Worm (Caenorhabditis elegans) whole organism, L2 larva: ENCODE measurements around the gene dna-2.

Experiments used
- C34F6.9 ChIP-seq: fragments of 150-350 bp; optimal IDR thresholded peaks from 2 replicates; lab custom pipeline; 2014; ENCODE audit warnings: missing biosample characterization, missing genetic modification characterization
- F13H6.1 ChIP-seq: sonication (generic microtip); optimal IDR thresholded peaks from 2 replicates; lab custom pipeline; 2016; ENCODE audit warnings: missing genetic modification characterization, missing compliant biosample characterization
- R02D3.7 ChIP-seq: fragments of 150-350 bp; optimal IDR thresholded peaks from 2 replicates; lab custom pipeline; 2014; ENCODE audit warnings: missing biosample characterization, missing genetic modification characterization
- Y55F3AM.14 ChIP-seq: fragments of 200-800 bp; sonication (Bioruptor generic); optimal IDR thresholded peaks from 2 replicates; lab custom pipeline; 2018; ENCODE audit warnings: mild to moderate bottlenecking, missing genetic modification characterization, missing compliant biosample characterization
- ZK546.5 ChIP-seq: sonication (generic microtip); optimal IDR thresholded peaks from 2 replicates; lab custom pipeline; 2017; ENCODE audit warnings: missing biosample characterization, missing genetic modification characterization
- alr-1 ChIP-seq: fragments of 150-350 bp; optimal IDR thresholded peaks from 2 replicates; lab custom pipeline; 2014; ENCODE audit warnings: missing biosample characterization, missing genetic modification characterization
- aly-2 ChIP-seq: fragments of 150-350 bp; optimal IDR thresholded peaks from 2 replicates; lab custom pipeline; 2014; ENCODE audit warnings: missing biosample characterization, missing genetic modification characterization
- ama-1 ChIP-seq: fragments of 150-350 bp; optimal IDR thresholded peaks from 2 replicates; lab custom pipeline; 2018; ENCODE audit warnings: inconsistent platforms
- blmp-1 ChIP-seq: sonication (generic microtip); optimal IDR thresholded peaks from 2 replicates; lab custom pipeline; 2017; ENCODE audit warnings: missing genetic modification characterization, mild to moderate bottlenecking, missing compliant biosample characterization, antibody characterized with exemption, moderate library complexity; ENCODE audit not compliant: insufficient read depth
- ceh-16 ChIP-seq: fragments of 150-350 bp; optimal IDR thresholded peaks from 2 replicates; lab custom pipeline; 2014; ENCODE audit warnings: missing biosample characterization, missing genetic modification characterization
- ceh-82 ChIP-seq: fragments of 150-350 bp; optimal IDR thresholded peaks from 2 replicates; lab custom pipeline; 2014; ENCODE audit warnings: missing biosample characterization, missing genetic modification characterization
- crh-2 ChIP-seq: sonication (generic microtip); optimal IDR thresholded peaks from 2 replicates; lab custom pipeline; 2017; ENCODE audit warnings: missing biosample characterization, missing genetic modification characterization
- dmd-4 ChIP-seq: sonication (generic microtip); optimal IDR thresholded peaks from 2 replicates; lab custom pipeline; 2017; ENCODE audit warnings: missing biosample characterization, missing genetic modification characterization
- egl-27 ChIP-seq: sonication (generic microtip); optimal IDR thresholded peaks from 3 replicates; lab custom pipeline; 2017; ENCODE audit warnings: missing biosample characterization, missing genetic modification reagents, missing genetic modification characterization
- elt-1 ChIP-seq: fragments of 150-350 bp; optimal IDR thresholded peaks from 2 replicates; lab custom pipeline; 2014; ENCODE audit warnings: missing biosample characterization, missing genetic modification characterization
- elt-3 ChIP-seq: sonication (generic microtip); optimal IDR thresholded peaks from 2 replicates; lab custom pipeline; 2017; ENCODE audit warnings: missing biosample characterization, missing genetic modification characterization
- fos-1 ChIP-seq: fragments of 150-350 bp; optimal IDR thresholded peaks from 2 replicates; lab custom pipeline; 2014; ENCODE audit warnings: missing biosample characterization, missing genetic modification characterization
- gmeb-1 ChIP-seq: fragments of 150-350 bp; optimal IDR thresholded peaks from 2 replicates; lab custom pipeline; 2014; ENCODE audit warnings: missing biosample characterization, missing genetic modification characterization
- lin-11 ChIP-seq: fragments of 150-350 bp; sonication (generic microtip); optimal IDR thresholded peaks from 2 replicates; lab custom pipeline; 2014; ENCODE audit warnings: missing biosample characterization, missing genetic modification characterization, inconsistent platforms, mixed read lengths
- lin-13 ChIP-seq: fragments of 150-350 bp; optimal IDR thresholded peaks from 2 replicates; lab custom pipeline; 2014; ENCODE audit warnings: missing biosample characterization, missing genetic modification reagents, missing genetic modification characterization
- lin-39 ChIP-seq: fragments of 150-350 bp; optimal IDR thresholded peaks from 2 replicates; lab custom pipeline; 2014; ENCODE audit warnings: missing biosample characterization, missing genetic modification reagents, missing genetic modification characterization
- lsy-2 ChIP-seq, 2 experiments: fragments of 150-350 bp in 1 of 2; sonication (generic microtip) in 1 of 2; optimal IDR thresholded peaks; 2 replicates each; lab custom pipeline; 2014 to 2017; ENCODE audit warnings: missing biosample characterization in 2 of 2, missing genetic modification characterization in 2 of 2
- mab-5 ChIP-seq: fragments of 150-350 bp; optimal IDR thresholded peaks from 2 replicates; lab custom pipeline; 2014; ENCODE audit warnings: missing biosample characterization, missing genetic modification characterization
- mbf-1 ChIP-seq: sonication (generic microtip); optimal IDR thresholded peaks from 2 replicates; lab custom pipeline; 2017; ENCODE audit warnings: missing biosample characterization, missing genetic modification characterization
- mdl-1 ChIP-seq, 2 experiments: fragments of 150-350 bp in 1 of 2; sonication (generic microtip) in 1 of 2; optimal IDR thresholded peaks; 2 replicates each; lab custom pipeline; 2017; ENCODE audit warnings: missing biosample characterization in 2 of 2, missing genetic modification characterization in 2 of 2
- nhr-10 ChIP-seq: sonication (generic microtip); optimal IDR thresholded peaks from 2 replicates; lab custom pipeline; 2017; ENCODE audit warnings: missing biosample characterization, missing genetic modification characterization
- nhr-11 ChIP-seq: fragments of 150-350 bp; optimal IDR thresholded peaks from 2 replicates; lab custom pipeline; 2014; ENCODE audit warnings: missing biosample characterization, missing genetic modification characterization
- nhr-12 ChIP-seq: fragments of 150-350 bp; optimal IDR thresholded peaks from 2 replicates; lab custom pipeline; 2014; ENCODE audit warnings: missing biosample characterization, missing genetic modification characterization
- nhr-129 ChIP-seq: fragments of 150-350 bp; optimal IDR thresholded peaks from 2 replicates; lab custom pipeline; 2014; ENCODE audit warnings: missing biosample characterization, missing genetic modification characterization
- nhr-21 ChIP-seq: fragments of 150-350 bp; optimal IDR thresholded peaks from 2 replicates; lab custom pipeline; 2014; ENCODE audit warnings: missing biosample characterization, missing genetic modification characterization
- nhr-23 ChIP-seq: fragments of 150-350 bp; optimal IDR thresholded peaks from 2 replicates; lab custom pipeline; 2014; ENCODE audit warnings: missing biosample characterization, missing genetic modification reagents, missing genetic modification characterization
- nhr-237 ChIP-seq: fragments of 150-350 bp; optimal IDR thresholded peaks from 2 replicates; lab custom pipeline; 2014; ENCODE audit warnings: missing biosample characterization, missing genetic modification characterization
- nhr-25 ChIP-seq: fragments of 150-350 bp; sonication (generic microtip); optimal IDR thresholded peaks from 3 replicates; lab custom pipeline; 2014; ENCODE audit warnings: missing biosample characterization, missing genetic modification characterization
- nhr-6 ChIP-seq: fragments of 150-350 bp; optimal IDR thresholded peaks from 2 replicates; lab custom pipeline; 2014; ENCODE audit warnings: missing biosample characterization, missing genetic modification characterization
- nhr-77 ChIP-seq: fragments of 150-350 bp; optimal IDR thresholded peaks from 2 replicates; lab custom pipeline; 2014; ENCODE audit warnings: missing biosample characterization, missing genetic modification characterization
- peb-1 ChIP-seq: fragments of 150-350 bp; optimal IDR thresholded peaks from 2 replicates; lab custom pipeline; 2014; ENCODE audit warnings: missing biosample characterization, missing genetic modification characterization
- sem-4 ChIP-seq: fragments of 150-350 bp; optimal IDR thresholded peaks from 2 replicates; lab custom pipeline; 2014; ENCODE audit warnings: missing biosample characterization, missing genetic modification reagents, missing genetic modification characterization
- skn-1 ChIP-seq: sonication (generic microtip); optimal IDR thresholded peaks from 2 replicates; lab custom pipeline; 2017; ENCODE audit warnings: missing biosample characterization, missing genetic modification characterization
- sma-3 ChIP-seq: sonication (generic microtip); optimal IDR thresholded peaks from 2 replicates; lab custom pipeline; 2016; ENCODE audit warnings: missing genetic modification reagents, missing genetic modification characterization, missing compliant biosample characterization
- sma-9 ChIP-seq, 2 experiments: fragments of 150-350 bp in 1 of 2; sonication (generic microtip) in 1 of 2; optimal IDR thresholded peaks; 2 replicates each; lab custom pipeline; 2014 to 2016; ENCODE audit warnings: missing genetic modification characterization in 2 of 2, mild to moderate bottlenecking in 1 of 2, missing biosample characterization in 1 of 2, missing compliant biosample characterization in 1 of 2, missing genetic modification reagents in 1 of 2, moderate library complexity in 1 of 2
- snpc-4 ChIP-seq: fragments of 150-350 bp; optimal IDR thresholded peaks from 2 replicates; lab custom pipeline; 2014; ENCODE audit warnings: missing biosample characterization, missing genetic modification characterization
- unc-39 ChIP-seq: fragments of 150-350 bp; optimal IDR thresholded peaks from 2 replicates; lab custom pipeline; 2014; ENCODE audit warnings: missing biosample characterization, missing genetic modification characterization
- unc-55 ChIP-seq: fragments of 150-350 bp; sonication (generic microtip); optimal IDR thresholded peaks from 3 replicates; lab custom pipeline; 2014; ENCODE audit warnings: missing biosample characterization, missing genetic modification reagents, missing genetic modification characterization
- unc-62 ChIP-seq: fragments of 150-350 bp; optimal IDR thresholded peaks from 2 replicates; lab custom pipeline; 2014; ENCODE audit warnings: missing biosample characterization, missing genetic modification reagents, missing genetic modification characterization
- zag-1 ChIP-seq: fragments of 150-350 bp; optimal IDR thresholded peaks from 2 replicates; lab custom pipeline; 2014; ENCODE audit warnings: missing biosample characterization, missing genetic modification characterization
- ztf-1 ChIP-seq: fragments of 200-800 bp; sonication (Bioruptor generic); conservative IDR thresholded peaks from 2 replicates; pipeline ENCODE4 v1.3.6; 2022; ENCODE audit warnings: missing genetic modification characterization, missing compliant biosample characterization
- ztf-11 ChIP-seq: sonication (generic microtip); optimal IDR thresholded peaks from 2 replicates; lab custom pipeline; 2017; ENCODE audit warnings: missing biosample characterization, missing genetic modification characterization
- ztf-4 ChIP-seq: fragments of 150-350 bp; optimal IDR thresholded peaks from 2 replicates; lab custom pipeline; 2014; ENCODE audit warnings: missing biosample characterization, missing genetic modification characterization

Gene dna-2

DNA sequence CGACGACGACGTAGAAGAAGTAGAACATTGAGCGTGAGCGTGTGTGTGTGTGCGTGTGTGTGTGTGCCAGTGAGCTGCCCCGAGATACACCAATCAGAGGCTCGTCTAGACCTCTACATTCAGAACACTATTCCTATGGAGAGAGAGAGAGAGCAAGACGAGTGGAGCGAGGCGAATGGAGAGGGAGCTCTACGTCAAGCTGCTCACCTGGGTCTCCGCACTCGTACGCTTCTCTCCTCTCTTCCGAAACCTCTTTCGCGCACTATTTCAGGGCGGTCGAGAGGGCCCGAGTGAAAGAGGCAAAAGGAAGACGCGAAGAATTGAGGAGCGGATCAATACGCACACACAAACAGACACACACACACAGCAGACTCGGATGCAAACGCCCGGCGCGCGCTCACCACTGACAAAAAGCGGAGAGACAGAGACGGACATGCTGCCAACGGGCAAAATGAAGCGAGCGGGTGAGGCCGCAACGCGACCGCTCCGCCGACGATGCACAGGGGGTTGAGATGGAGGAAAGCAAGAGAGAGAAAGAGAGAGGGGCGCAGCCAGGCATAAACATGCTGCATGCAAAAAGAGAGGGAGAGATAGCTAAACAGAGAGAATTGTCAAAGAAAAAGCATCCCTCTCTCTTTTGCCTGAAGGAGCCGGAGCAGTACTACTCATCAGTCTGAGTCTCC lies 28.6 kb upstream of the dna-2 start (continued):
- TF ChIP-seq nhr-23 (tag; lab: Kevin White, UChicago) = no peak
- TF ChIP-seq aly-2 (tag; lab: Kevin White, UChicago) = no peak
- TF ChIP-seq nhr-11 (tag; lab: Kevin White, UChicago) = no peak
- TF ChIP-seq lin-11 (tag; lab: Kevin White, UChicago) = no peak

- TF ChIP-seq ztf-11 (tag; lab: Kevin White, UChicago) (no peak), elt-1 (no peak), nhr-25 (tag; lab: Kevin White, UChicago) (no peak), nhr-21 (tag; lab: Kevin White, UChicago) (no peak), nhr-12 (tag; lab: Kevin White, UChicago) (no peak), blmp-1 (tag; lab: Kevin White, UChicago) (no peak), ceh-82 (no peak), lin-39 (tag; lab: Kevin White, UChicago) (no peak), R02D3.7 (tag; lab: Kevin White, UChicago) (no peak), F13H6.1 (tag; lab: Kevin White, UChicago) (no peak), crh-2 (tag; lab: Kevin White, UChicago) (no peak), mbf-1 (no peak), mdl-1 (tag; optimal IDR thresholded peaks at IDR 0.05; lab: Kevin White, UChicago) (peak in 1 of 2 experiments; percentile 5), nhr-10 (tag; lab: Kevin White, UChicago) (no peak), nhr-77 (no peak), sma-3 (GFP tag; lab: Kevin White, UChicago) (no peak), nhr-237 (no peak), aly-2 (tag; lab: Kevin White, UChicago) (no peak), peb-1 (tag; lab: Kevin White, UChicago) (no peak), unc-62 (GFP tag; lab: Kevin White, UChicago) (no peak), unc-55 (GFP tag; lab: Kevin White, UChicago) (peak; percentile 82), ztf-4 (no peak), sma-9 (GFP tag; optimal IDR thresholded peaks at IDR 0.05; lab: Kevin White, UChicago) (no peak), sma-9 (tag; optimal IDR thresholded peaks at IDR 0.05; lab: Kevin White, UChicago) (no peak), fos-1 (tag; lab: Kevin White, UChicago) (peak; percentile 15), nhr-11 (tag; lab: Kevin White, UChicago) (no peak), nhr-23 (tag; lab: Kevin White, UChicago) (no peak), snpc-4 (no peak), zag-1 (tag; lab: Kevin White, UChicago) (peak; percentile 84), gmeb-1 (tag; lab: Kevin White, UChicago) (no peak), lin-11 (tag; lab: Kevin White, UChicago) (peak; percentile 33), unc-39 (no peak), ama-1 (lab: Kevin White, UChicago) (no peak), skn-1 (tag; lab: Kevin White, UChicago) (no peak), mab-5 (no peak), egl-27 (no peak), sem-4 (tag; lab: Kevin White, UChicago) (peak; percentile 41), ceh-16 (tag; lab: Kevin White, UChicago) (no peak), dmd-4 (tag; lab: Kevin White, UChicago) (no peak), ztf-1 (GFP tag; lab: Robert Waterston, UW) (no peak), nhr-129 (peak; percentile 80), C34F6.9 (tag; lab: Kevin White, UChicago) (peak; percentile 69), Y55F3AM.14 (GFP tag; lab: Kevin White, UChicago) (peak; percentile 32), lsy-2 (tag; optimal IDR thresholded peaks at IDR 0.05; lab: Kevin White, UChicago) (peak in 1 of 2 experiments; percentile 60), ZK546.5 (tag; lab: Kevin White, UChicago) (no peak), nhr-6 (no peak), alr-1 (tag; lab: Kevin White, UChicago) (no peak), elt-3 (no peak), lin-13 (GFP tag; lab: Kevin White, UChicago) (peak; percentile 19)
Measured at ce11 chrII:11751615-11752174, 26.5 kb upstream of the dna-2 start.
